Fruit fly (Drosophila melanogaster): ENCODE measurements around the gene RnpS1.

- TF ChIP-seq pad (GFP tag; optimal IDR thresholded peaks at IDR 0.05) (no peak), CG11617 (GFP tag; optimal IDR thresholded peaks at IDR 0.05) (no peak), CG5204 (GFP tag; optimal IDR thresholded peaks at IDR 0.05) (no peak), bab1 (GFP tag; optimal IDR thresholded peaks at IDR 0.05) (no peak), Crg-1 (GFP tag; optimal IDR thresholded peaks at IDR 0.05) (no peak), CG33017 (tag; optimal IDR thresholded peaks at IDR 0.05) (no peak), Mnt (GFP tag; optimal IDR thresholded peaks at IDR 0.05) (no peak), Hr96 (GFP tag; optimal IDR thresholded peaks at IDR 0.05) (no peak), kay (GFP tag; ENCODE audit: borderline replicate concordance) (peak; percentile 56), ovo (GFP tag; optimal IDR thresholded peaks at IDR 0.05) (peak; percentile 64), CG1620 (GFP tag; optimal IDR thresholded peaks at IDR 0.05) (no peak), cnc (optimal IDR thresholded peaks at IDR 0.05) (no peak)
Measured at dm6 chr3R:9532437-9533180, 19.2 kb upstream of the RnpS1 start, which contains the start of gene by.
